Fruit fly (Drosophila melanogaster) whole organism, prepupa: Measurements from ENCODE around the gene Rlip.

Experiments used
- Blimp-1 ChIP-seq: fragments of 200-800 bp; sonication (Bioruptor generic); optimal IDR thresholded peaks from 3 replicates; lab custom pipeline; 2017; ENCODE audit warnings: missing biosample characterization, missing genetic modification characterization, mild to moderate bottlenecking, moderate library complexity, missing genetic modification reagents
- CG10669 ChIP-seq: fragments of 200-800 bp; sonication (Bioruptor generic); optimal IDR thresholded peaks from 3 replicates; lab custom pipeline; 2018; ENCODE audit warnings: missing biosample characterization, mild to moderate bottlenecking, missing genetic modification characterization, moderate library complexity
- CG11294 ChIP-seq: fragments of 200-800 bp; sonication (Bioruptor generic); IDR thresholded peaks from 2 replicates; pipeline ENCODE4 v1.3.6; 2022; ENCODE audit warnings: missing biosample characterization, missing genetic modification characterization
- CG11762 ChIP-seq: fragments of 200-800 bp; sonication (Bioruptor generic); optimal IDR thresholded peaks from 3 replicates; lab custom pipeline; 2016; ENCODE audit warnings: missing biosample characterization, missing genetic modification characterization; ENCODE audit not compliant: insufficient read depth
- CG11902 ChIP-seq: fragments of 200-800 bp; sonication (Bioruptor generic); optimal IDR thresholded peaks from 3 replicates; lab custom pipeline; 2016; ENCODE audit warnings: missing biosample characterization, missing genetic modification characterization
- CG15336 ChIP-seq: fragments of 200-800 bp; sonication (Bioruptor generic); IDR thresholded peaks from 2 replicates; pipeline ENCODE4 v1.3.6; 2022; ENCODE audit warnings: missing biosample characterization, missing genetic modification characterization
- CG1621 ChIP-seq: fragments of 200-800 bp; sonication (Bioruptor generic); optimal IDR thresholded peaks from 3 replicates; lab custom pipeline; 2018; ENCODE audit warnings: missing biosample characterization, mild to moderate bottlenecking, missing genetic modification characterization
- CG32006 ChIP-seq: fragments of 200-800 bp; sonication (Bioruptor generic); optimal IDR thresholded peaks from 3 replicates; lab custom pipeline; 2017; ENCODE audit warnings: missing biosample characterization, mild to moderate bottlenecking, missing genetic modification characterization
- CG34406 ChIP-seq: fragments of 200-800 bp; sonication (Bioruptor generic); optimal IDR thresholded peaks from 3 replicates; lab custom pipeline; 2016; ENCODE audit warnings: missing biosample characterization, missing genetic modification characterization
- CG3919 ChIP-seq: fragments of 200-800 bp; sonication (Bioruptor generic); optimal IDR thresholded peaks from 3 replicates; lab custom pipeline; 2016; ENCODE audit warnings: missing biosample characterization, missing genetic modification characterization
- CG6163 ChIP-seq: fragments of 200-800 bp; sonication (Bioruptor generic); IDR thresholded peaks from 3 replicates; pipeline ENCODE4 v1.3.6; 2022; ENCODE audit warnings: missing biosample characterization, missing genetic modification characterization
- CG6276 ChIP-seq: fragments of 200-800 bp; sonication (Bioruptor generic); optimal IDR thresholded peaks from 2 replicates; lab custom pipeline; 2017; ENCODE audit warnings: missing biosample characterization, mild to moderate bottlenecking, missing genetic modification characterization
- CG6792 ChIP-seq: fragments of 200-800 bp; sonication (Bioruptor generic); optimal IDR thresholded peaks from 3 replicates; lab custom pipeline; 2016; ENCODE audit warnings: missing biosample characterization, missing genetic modification characterization
- CG7368 ChIP-seq: fragments of 200-800 bp; sonication (Bioruptor generic); optimal IDR thresholded peaks from 3 replicates; lab custom pipeline; 2016; ENCODE audit warnings: missing biosample characterization, missing genetic modification characterization
- CG8119 ChIP-seq: fragments of 200-800 bp; sonication (Bioruptor generic); IDR thresholded peaks from 3 replicates; pipeline ENCODE4 v1.3.6; 2022; ENCODE audit warnings: missing biosample characterization, missing genetic modification characterization
- CG8319 ChIP-seq: fragments of 200-800 bp; sonication (Bioruptor generic); optimal IDR thresholded peaks from 3 replicates; lab custom pipeline; 2016; ENCODE audit warnings: missing biosample characterization, missing genetic modification characterization
- CG8632 ChIP-seq: fragments of 200-800 bp; sonication (Bioruptor generic); optimal IDR thresholded peaks from 3 replicates; lab custom pipeline; 2016; ENCODE audit warnings: missing biosample characterization, missing genetic modification characterization
- Eip93F ChIP-seq: fragments of 200-800 bp; sonication (Bioruptor generic); optimal IDR thresholded peaks from 2 replicates; lab custom pipeline; 2016; ENCODE audit warnings: missing biosample characterization, mild to moderate bottlenecking, missing genetic modification characterization
- Ets21C ChIP-seq: fragments of 200-800 bp; sonication (Bioruptor generic); optimal IDR thresholded peaks from 3 replicates; lab custom pipeline; 2016; ENCODE audit warnings: missing biosample characterization, missing genetic modification characterization
- Ets96B ChIP-seq: fragments of 200-800 bp; optimal IDR thresholded peaks from 2 replicates; lab custom pipeline; 2019; ENCODE audit warnings: missing biosample characterization, mild to moderate bottlenecking, missing genetic modification characterization, moderate library complexity
- Hr39 ChIP-seq: fragments of 200-800 bp; sonication (Bioruptor generic); optimal IDR thresholded peaks from 2 replicates; lab custom pipeline; 2016; ENCODE audit warnings: missing biosample characterization, missing genetic modification characterization
- Hr4 ChIP-seq: fragments of 200-800 bp; sonication (Bioruptor generic); optimal IDR thresholded peaks from 3 replicates; lab custom pipeline; 2016; ENCODE audit warnings: missing biosample characterization, missing genetic modification characterization
- Lpt ChIP-seq: fragments of 200-800 bp; sonication (Bioruptor generic); optimal IDR thresholded peaks from 3 replicates; lab custom pipeline; 2016; ENCODE audit warnings: missing biosample characterization, missing genetic modification characterization
- Met ChIP-seq: fragments of 200-800 bp; sonication (Bioruptor generic); optimal IDR thresholded peaks from 3 replicates; lab custom pipeline; 2016; ENCODE audit warnings: missing biosample characterization, missing genetic modification characterization
- OdsH ChIP-seq: fragments of 200-800 bp; sonication (Bioruptor generic); optimal IDR thresholded peaks from 3 replicates; lab custom pipeline; 2016; ENCODE audit warnings: missing biosample characterization, missing genetic modification characterization
- Sox102F ChIP-seq: fragments of 200-800 bp; sonication (Bioruptor generic); optimal IDR thresholded peaks from 2 replicates; lab custom pipeline; 2016; ENCODE audit warnings: missing biosample characterization, mild to moderate bottlenecking, missing genetic modification characterization
- achi ChIP-seq: fragments of 200-800 bp; sonication (Bioruptor generic); optimal IDR thresholded peaks from 3 replicates; lab custom pipeline; 2016; ENCODE audit warnings: missing biosample characterization, missing genetic modification characterization
- acj6 ChIP-seq: fragments of 200-800 bp; sonication (Bioruptor generic); optimal IDR thresholded peaks from 3 replicates; lab custom pipeline; 2016; ENCODE audit warnings: missing biosample characterization, missing genetic modification characterization
- dac ChIP-seq: fragments of 200-800 bp; sonication (Bioruptor generic); optimal IDR thresholded peaks from 2 replicates; lab custom pipeline; 2017; ENCODE audit warnings: missing biosample characterization, mild to moderate bottlenecking, missing genetic modification characterization
- eg ChIP-seq: fragments of 200-800 bp; sonication (Bioruptor generic); IDR thresholded peaks from 3 replicates; pipeline ENCODE4 v1.3.6; 2022; ENCODE audit warnings: missing biosample characterization, missing genetic modification characterization
- fd59A ChIP-seq: fragments of 200-800 bp; sonication (Bioruptor generic); optimal IDR thresholded peaks from 2 replicates; lab custom pipeline; 2017; ENCODE audit warnings: missing biosample characterization, mild to moderate bottlenecking, missing genetic modification characterization, missing genetic modification reagents
- fkh ChIP-seq: fragments of 200-800 bp; sonication (Bioruptor generic); optimal IDR thresholded peaks from 3 replicates; lab custom pipeline; 2017; ENCODE audit warnings: missing biosample characterization, mild to moderate bottlenecking, missing genetic modification characterization, moderate library complexity
- lz ChIP-seq: fragments of 200-800 bp; sonication (Bioruptor generic); optimal IDR thresholded peaks from 3 replicates; lab custom pipeline; 2016; ENCODE audit warnings: missing biosample characterization, missing genetic modification characterization
- net ChIP-seq: fragments of 200-800 bp; sonication (Bioruptor generic); optimal IDR thresholded peaks from 3 replicates; lab custom pipeline; 2016; ENCODE audit warnings: missing biosample characterization, missing genetic modification characterization
- ss ChIP-seq, 2 experiments: fragments of 200-800 bp; sonication (Bioruptor generic); optimal IDR thresholded peaks; 2 replicates in 1 of 2; 3 replicates in 1 of 2; lab custom pipeline; 2017 to 2018; ENCODE audit warnings: mild to moderate bottlenecking in 2 of 2, missing biosample characterization in 2 of 2, missing genetic modification characterization in 2 of 2, moderate library complexity in 1 of 2
- topi ChIP-seq: fragments of 200-800 bp; sonication (Bioruptor generic); optimal IDR thresholded peaks from 3 replicates; lab custom pipeline; 2016; ENCODE audit warnings: missing biosample characterization, missing genetic modification characterization
- vri ChIP-seq: fragments of 200-800 bp; sonication (Bioruptor generic); optimal IDR thresholded peaks from 3 replicates; lab custom pipeline; 2016; ENCODE audit warnings: missing biosample characterization, mild to moderate bottlenecking, missing genetic modification characterization

The Rlip gene

DNA sequence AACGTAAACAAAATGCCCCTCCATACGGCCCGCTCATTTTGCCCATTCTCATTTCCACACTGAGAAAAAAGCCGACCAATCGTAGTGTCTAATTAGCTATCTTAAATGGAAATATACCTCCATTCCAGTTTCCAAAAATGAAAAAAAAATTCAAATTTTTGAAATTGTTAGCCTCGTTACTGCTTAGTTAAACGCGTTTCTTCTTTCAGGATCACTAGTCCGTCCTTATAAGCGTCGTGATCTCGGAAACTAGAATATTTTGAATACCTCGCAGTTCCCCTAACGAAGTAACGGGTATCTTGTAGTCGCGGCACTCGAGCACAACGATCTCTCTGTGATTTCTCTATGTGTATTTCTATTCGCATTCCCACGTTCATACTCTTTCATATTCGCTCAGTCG is 27.8 kb upstream of the Rlip start (continued):
- TF ChIP-seq CG8119 (peak; percentile 42; the same call in 1 of the 3 replicates), CG8319 (GFP tag; lab: Kevin White, UChicago) (no peak), OdsH (GFP tag; lab: Kevin White, UChicago) (peak; percentile 31)

DNA sequence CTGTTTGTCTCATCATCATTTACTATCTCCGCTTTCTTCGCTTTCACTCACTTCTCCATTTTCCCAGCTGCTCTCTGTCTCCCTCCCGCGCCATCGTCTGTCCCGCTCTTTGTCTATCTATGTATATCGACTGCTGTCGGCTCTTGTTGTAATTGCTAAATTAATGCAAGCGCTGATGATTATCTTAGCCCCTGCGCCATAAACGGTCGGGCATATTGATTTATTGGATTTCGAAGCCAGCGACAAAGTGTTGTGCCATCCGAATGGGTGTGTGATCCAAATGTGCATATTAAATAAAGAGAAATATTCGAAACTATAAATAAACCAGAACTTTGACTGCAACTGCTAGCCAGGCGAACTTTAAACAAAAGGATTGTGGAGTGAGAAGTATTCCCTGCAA is 27.1 kb upstream of the Rlip start:
- TF ChIP-seq CG8319 (GFP tag; lab: Kevin White, UChicago) (no peak), Sox102F (GFP tag; lab: Kevin White, UChicago) (no peak), achi (GFP tag; lab: Kevin White, UChicago) (no peak), fkh (no peak), Lpt (GFP tag; lab: Kevin White, UChicago) (no peak), CG34406 (GFP tag; lab: Kevin White, UChicago) (no peak), CG11762 (GFP tag; lab: Kevin White, UChicago) (no peak), Ets21C (GFP tag; lab: Kevin White, UChicago) (no peak)
- TF ChIP-seq, all 60 proteins: peak for 0

DNA sequence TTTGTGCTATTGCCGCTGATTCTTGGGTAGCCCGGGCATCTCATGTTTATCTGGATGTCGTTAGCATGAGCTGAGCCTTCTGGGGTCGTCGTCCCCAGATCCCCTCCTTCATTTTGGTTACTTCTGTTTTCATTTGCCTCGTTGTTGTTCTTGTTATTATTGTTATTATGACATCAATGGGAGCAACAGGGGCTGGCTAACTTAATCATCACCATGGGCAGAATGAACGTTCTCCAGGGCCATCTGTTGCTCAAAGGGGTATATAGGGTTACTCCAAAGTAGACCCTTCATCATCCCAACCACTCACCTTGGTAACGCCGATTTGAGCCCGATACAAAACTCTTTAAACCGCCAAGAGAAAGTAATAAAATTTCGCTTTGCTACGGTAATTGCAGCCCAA is 19.2 kb upstream of the Rlip start:
- no peak for TF ChIP-seq CG8632 (GFP tag; lab: Kevin White, UChicago)
- TF ChIP-seq Hr39, result no peak
- TF ChIP-seq topi (GFP tag; lab: Kevin White, UChicago), result no peak
- TF ChIP-seq dac (GFP tag; lab: Kevin White, UChicago), result no peak
- no peak for TF ChIP-seq CG11902 (GFP tag; lab: Kevin White, UChicago)
- no peak for TF ChIP-seq Ets21C (GFP tag; lab: Kevin White, UChicago)
- no peak for TF ChIP-seq Lpt (GFP tag; lab: Kevin White, UChicago)
- TF ChIP-seq, all 60 proteins: peak for 0

DNA sequence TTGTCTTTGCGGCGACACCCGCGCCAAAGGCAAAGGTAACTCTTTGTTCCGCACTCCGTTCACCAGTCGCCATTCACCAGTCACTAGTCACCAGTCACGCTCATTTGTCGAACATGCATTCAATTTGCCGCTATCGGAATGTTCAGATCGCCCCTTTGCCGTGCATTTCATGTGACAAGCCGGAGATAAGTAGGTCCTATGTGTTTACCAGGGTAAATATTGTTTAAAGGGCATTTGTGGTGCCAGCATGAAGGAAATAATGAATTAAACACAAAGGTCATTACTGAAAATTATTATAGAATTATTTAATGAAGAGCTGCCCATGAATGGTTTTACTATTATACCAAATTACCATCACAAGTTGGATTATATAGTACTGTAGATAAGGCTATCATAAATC is 16.4 kb upstream of the Rlip start:
- TF ChIP-seq fkh, result peak; percentile 57
- TF ChIP-seq vri (GFP tag; lab: Kevin White, UChicago), result no peak

DNA sequence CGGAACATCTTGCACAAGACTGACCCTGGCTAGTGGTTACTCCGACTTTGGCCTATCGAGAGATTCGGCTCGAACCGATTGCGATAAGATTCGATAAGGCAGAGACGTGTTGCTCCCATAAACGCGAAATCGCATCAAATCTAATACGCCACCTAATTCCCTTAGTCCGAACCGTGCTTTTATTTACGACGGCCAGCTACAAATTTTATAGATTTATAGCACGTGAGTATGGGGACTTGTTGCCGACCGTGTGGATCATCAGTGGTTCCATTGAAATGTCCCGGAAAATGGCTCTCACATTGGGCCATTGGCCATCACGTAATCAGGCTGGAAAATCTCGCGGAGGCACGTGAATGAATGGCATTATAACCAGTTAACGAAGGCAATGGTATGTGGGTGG is 10.5 kb upstream of the Rlip start, which contains the start of gene Alp5:
TSS of gene Alp5 (minus strand) at position 24 of the 400 bp plus-strand sequence.
- TF ChIP-seq OdsH (GFP tag; lab: Kevin White, UChicago), result no peak
- TF ChIP-seq ss (GFP tag; optimal IDR thresholded peaks at IDR 0.05; lab: Kevin White, UChicago), result no peak
- no peak for TF ChIP-seq net
- TF ChIP-seq topi (GFP tag; lab: Kevin White, UChicago), result no peak
- TF ChIP-seq Hr4 (GFP tag; lab: Kevin White, UChicago), result no peak
- no peak for TF ChIP-seq eg
- no peak for TF ChIP-seq Ets96B (tag; lab: Kevin White, UChicago)
- TF ChIP-seq vri (GFP tag; lab: Kevin White, UChicago), result no peak
- no peak for TF ChIP-seq CG8632 (GFP tag; lab: Kevin White, UChicago)
- no peak for TF ChIP-seq fd59A (GFP tag; lab: Kevin White, UChicago)
- no peak for TF ChIP-seq CG6792 (GFP tag; lab: Kevin White, UChicago)
- no peak for TF ChIP-seq CG15336 (GFP tag; lab: Robert Waterston, UW)
- no peak for TF ChIP-seq dac (GFP tag; lab: Kevin White, UChicago)
- TF ChIP-seq Eip93F, result no peak
- no peak for TF ChIP-seq achi (GFP tag; lab: Kevin White, UChicago)
- TF ChIP-seq CG11902 (GFP tag; lab: Kevin White, UChicago), result no peak
- no peak for TF ChIP-seq CG6163 (GFP tag; lab: Robert Waterston, UW)
- TF ChIP-seq CG34406 (GFP tag; lab: Kevin White, UChicago), result no peak
- TF ChIP-seq CG6276 (GFP tag; lab: Kevin White, UChicago), result no peak
- TF ChIP-seq, all 60 proteins: peak for 0

DNA sequence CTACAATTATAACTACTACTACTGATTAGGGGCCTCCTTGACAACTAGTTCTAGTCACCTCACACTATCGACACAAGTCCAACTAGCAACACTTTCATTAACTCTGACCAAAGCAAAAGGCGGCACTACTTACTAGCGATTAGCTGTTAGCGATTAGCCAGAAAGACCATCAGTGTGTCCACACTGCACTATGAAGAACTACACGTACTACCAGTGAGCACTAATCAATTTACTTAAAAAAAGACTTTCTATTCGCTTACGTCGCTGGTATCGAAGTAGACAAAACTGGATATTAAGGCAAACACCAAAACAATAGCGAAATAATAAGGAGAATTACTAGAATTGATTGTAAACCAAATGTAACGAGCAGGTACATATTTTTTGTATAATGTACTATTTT is 3.7 kb upstream of the Rlip start:
- TF ChIP-seq Met (GFP tag; lab: Kevin White, UChicago) (no peak), CG7368 (no peak), vri (GFP tag; lab: Kevin White, UChicago) (no peak), lz (GFP tag; lab: Kevin White, UChicago) (no peak), acj6 (no peak), CG1621 (tag; lab: Kevin White, UChicago) (no peak), CG10669 (no peak), CG6792 (GFP tag; lab: Kevin White, UChicago) (no peak), CG11294 (GFP tag; lab: Robert Waterston, UW) (no peak), CG11762 (GFP tag; lab: Kevin White, UChicago) (no peak), OdsH (GFP tag; lab: Kevin White, UChicago) (no peak), ss (GFP tag; optimal IDR thresholded peaks at IDR 0.05; lab: Kevin White, UChicago) (no peak), CG32006 (GFP tag; lab: Kevin White, UChicago) (no peak), CG3919 (GFP tag; lab: Kevin White, UChicago) (no peak), Blimp-1 (no peak), CG8119 (no peak)
